Fruit fly (Drosophila melanogaster): ENCODE measurements around the gene Rheb.

Rheb gene

DNA sequence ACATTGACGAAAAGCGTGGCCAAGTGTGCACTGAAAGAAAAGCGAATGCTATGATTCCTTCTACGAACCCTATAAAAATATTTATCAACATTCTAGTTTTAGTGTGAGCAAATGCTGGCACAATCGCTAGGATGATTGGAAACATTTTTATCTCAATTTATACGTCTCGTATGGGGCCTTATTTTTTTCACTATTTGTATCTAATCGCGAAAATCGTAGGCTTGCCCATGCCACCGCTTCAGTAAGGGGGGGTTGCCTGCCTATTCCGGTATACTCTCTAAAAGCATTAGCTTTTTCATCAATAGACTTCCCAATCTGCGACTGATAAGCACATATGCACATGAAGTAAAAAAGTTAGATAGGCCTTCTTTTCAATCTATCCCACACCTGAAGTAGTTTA is 3.1 kb upstream of the Rheb start (continued):
- TF ChIP-seq CG15479 (GFP tag; optimal IDR thresholded peaks at IDR 0.05), result no peak
- no peak for TF ChIP-seq repo (GFP tag; optimal IDR thresholded peaks at IDR 0.05)
- TF ChIP-seq Mad (GFP tag; optimal IDR thresholded peaks at IDR 0.05), result peak; percentile 80
- peak; percentile 78 for TF ChIP-seq CG12071 (GFP tag; optimal IDR thresholded peaks at IDR 0.05)
- TF ChIP-seq BtbVII (GFP tag; optimal IDR thresholded peaks at IDR 0.05), result peak; percentile 62
- TF ChIP-seq nerfin-1 (tag; optimal IDR thresholded peaks at IDR 0.05), result peak; percentile 60
- peak; percentile 85 for TF ChIP-seq CG6689 (GFP tag; IDR thresholded peaks at IDR 0.05)
- peak; percentile 71 for TF ChIP-seq shn (GFP tag; optimal IDR thresholded peaks at IDR 0.05)
- TF ChIP-seq CG18619 (GFP tag; optimal IDR thresholded peaks at IDR 0.05), result peak; percentile 61
- no peak for TF ChIP-seq Jarid2 (GFP tag; optimal IDR thresholded peaks at IDR 0.05)
- TF ChIP-seq CG34224 (GFP tag; IDR thresholded peaks at IDR 0.05; ENCODE audit: partially characterized antibody), result no peak
- peak; percentile 33; the same call in 1 of the 2 replicates for TF ChIP-seq Poxn (GFP tag; IDR thresholded peaks at IDR 0.05)
- no peak for TF ChIP-seq Sin3A (optimal IDR thresholded peaks at IDR 0.05)
- TF ChIP-seq Sry-δ (GFP tag; optimal IDR thresholded peaks at IDR 0.05), result peak; percentile 27
- no peak for TF ChIP-seq inv (GFP tag; IDR thresholded peaks at IDR 0.05; ENCODE audit: partially characterized antibody)
- no peak for TF ChIP-seq ab (GFP tag; optimal IDR thresholded peaks at IDR 0.05)
- TF ChIP-seq CG1792 (GFP tag; optimal IDR thresholded peaks at IDR 0.05), result peak; percentile 63
- peak; percentile 51 for TF ChIP-seq CG31365 (tag; optimal IDR thresholded peaks at IDR 0.05)
- 0 out of 2 replicates have a peak, but pooled peaks have one; percentile 29 for TF ChIP-seq CG8765 (GFP tag; IDR thresholded peaks at IDR 0.05)
- peak; percentile 73 for TF ChIP-seq salm (tag; optimal IDR thresholded peaks at IDR 0.05)
- peak; percentile 83 for TF ChIP-seq ems (GFP tag; optimal IDR thresholded peaks at IDR 0.05)
- peak; percentile 80 for TF ChIP-seq HLH54F (GFP tag; optimal IDR thresholded peaks at IDR 0.05)
- TF ChIP-seq Fer1 (GFP tag; optimal IDR thresholded peaks at IDR 0.05), result peak; percentile 82
- TF ChIP-seq ftz-f1 (GFP tag; optimal IDR thresholded peaks at IDR 0.05), result no peak
- peak; percentile 55 for TF ChIP-seq Hand (GFP tag; optimal IDR thresholded peaks at IDR 0.05)
- peak; percentile 79 for TF ChIP-seq Meics (GFP tag; optimal IDR thresholded peaks at IDR 0.05)
- no peak for TF ChIP-seq CG14860 (GFP tag; IDR thresholded peaks at IDR 0.05; ENCODE audit: partially characterized antibody)
- TF ChIP-seq z (GFP tag; IDR thresholded peaks at IDR 0.05), result no peak; the same call in 2 of the 3 replicates
- TF ChIP-seq CG7786 (GFP tag; optimal IDR thresholded peaks at IDR 0.05), result peak; percentile 83
- peak; percentile 57 for TF ChIP-seq odd (GFP tag; optimal IDR thresholded peaks at IDR 0.05)
- TF ChIP-seq caup (GFP tag; optimal IDR thresholded peaks at IDR 0.05; ENCODE audit: severe bottlenecking), result peak; percentile 85
- no peak for TF ChIP-seq CG4617 (GFP tag; optimal IDR thresholded peaks at IDR 0.05; ENCODE audit: borderline replicate concordance)
- no peak for TF ChIP-seq fd102C (GFP tag; optimal IDR thresholded peaks at IDR 0.05)
- TF ChIP-seq Dfd (GFP tag; optimal IDR thresholded peaks at IDR 0.05), result no peak
- TF ChIP-seq CG14050 (GFP tag; IDR thresholded peaks at IDR 0.05), result peak; percentile 80
- TF ChIP-seq H2.0 (GFP tag; IDR thresholded peaks at IDR 0.05), result peak; percentile 85
- TF ChIP-seq CG4328 (GFP tag; optimal IDR thresholded peaks at IDR 0.05), result no peak
- peak; percentile 80 for TF ChIP-seq CG4730 (GFP tag; IDR thresholded peaks at IDR 0.05)
- TF ChIP-seq CG34376 (GFP tag; optimal IDR thresholded peaks at IDR 0.05), result peak; percentile 96
- TF ChIP-seq slp2 (GFP tag; optimal IDR thresholded peaks at IDR 0.05), result peak; percentile 54
- peak; percentile 80 for TF ChIP-seq CG15514 (GFP tag; optimal IDR thresholded peaks at IDR 0.05)
- peak; percentile 6 for TF ChIP-seq CG3995 (GFP tag; optimal IDR thresholded peaks at IDR 0.05)
- TF ChIP-seq ase (GFP tag; IDR thresholded peaks at IDR 0.05), result peak; percentile 90
- no peak for TF ChIP-seq Nf-YC (tag; optimal IDR thresholded peaks at IDR 0.05)
- TF ChIP-seq Ravus (GFP tag; IDR thresholded peaks at IDR 0.05), result peak; percentile 30; the same call in 1 of the 2 replicates
- TF ChIP-seq TFAM (GFP tag; optimal IDR thresholded peaks at IDR 0.05), result no peak
- TF ChIP-seq Vsx1 (GFP tag; optimal IDR thresholded peaks at IDR 0.05), result peak; percentile 66
- no peak for TF ChIP-seq CG17912 (GFP tag; optimal IDR thresholded peaks at IDR 0.05)
- peak; percentile 81 for TF ChIP-seq Oli (tag; optimal IDR thresholded peaks at IDR 0.05)
- TF ChIP-seq twi (tag; optimal IDR thresholded peaks at IDR 0.05), result peak; percentile 21
- TF ChIP-seq sd (tag; optimal IDR thresholded peaks at IDR 0.05), result peak; percentile 78
